Worm (Caenorhabditis elegans) whole organism, early embryonic: Measurements from ENCODE around the gene Y60A3A.24.
"Not testable (repeated sequence)": the region's sequence is repeated elsewhere in the genome, so short reads cannot be mapped to it uniquely, and the experiment has no call there.

Experiments
- aly-1 ChIP-seq: sonication (generic microtip); optimal IDR thresholded peaks from 2 replicates; lab custom pipeline; 2016; ENCODE audit warnings: missing genetic modification characterization, missing compliant biosample characterization
- ama-1 ChIP-seq: fragments of 150-350 bp; optimal IDR thresholded peaks from 2 replicates; lab custom pipeline; 2014
- ets-7 ChIP-seq: sonication (generic microtip); optimal IDR thresholded peaks from 2 replicates; lab custom pipeline; 2016; ENCODE audit warnings: missing genotype, missing genetic modification characterization, missing compliant biosample characterization
- flt-1 ChIP-seq: fragments of 200-800 bp; sonication (Bioruptor generic); IDR thresholded peaks from 2 replicates; pipeline ENCODE4 v1.3.6; 2022; ENCODE audit warnings: missing genetic modification characterization, missing compliant biosample characterization
- hmbx-1 ChIP-seq: sonication (generic microtip); optimal IDR thresholded peaks from 2 replicates; lab custom pipeline; 2016; ENCODE audit warnings: mild to moderate bottlenecking, missing genetic modification characterization, missing compliant biosample characterization
- sea-1 ChIP-seq: fragments of 200-800 bp; sonication (Bioruptor generic); conservative IDR thresholded peaks from 2 replicates; pipeline ENCODE4 v1.3.6; 2022; ENCODE audit warnings: missing genetic modification characterization, missing compliant biosample characterization
- tbx-37 ChIP-seq: fragments of 200-800 bp; sonication (Bioruptor generic); conservative IDR thresholded peaks from 2 replicates; pipeline ENCODE4 v1.3.6; 2022; ENCODE audit warnings: missing genetic modification reagents, missing genetic modification characterization, missing compliant biosample characterization

DNA sequence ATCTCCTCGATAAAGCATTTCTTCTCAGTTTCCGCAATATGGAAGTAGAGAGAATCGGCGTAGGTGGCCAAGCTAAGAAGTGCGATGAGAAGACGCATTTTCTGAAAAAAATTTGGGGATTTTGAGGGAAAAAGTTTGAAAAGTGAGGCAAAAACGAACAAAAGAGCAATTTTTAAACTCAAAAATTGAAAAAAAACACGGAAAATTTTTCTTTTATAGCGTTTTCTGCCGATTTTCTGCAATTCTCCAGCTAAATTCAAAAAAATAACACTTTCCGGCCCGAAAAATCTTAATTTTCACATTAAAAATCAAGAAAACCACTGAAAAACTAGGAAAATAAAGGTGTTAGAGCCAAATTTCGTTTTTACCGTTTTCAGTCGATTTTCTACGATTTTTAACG is 32.7 kb downstream of the Y60A3A.24 start, which contains the start of gene tmed-4:
- TF ChIP-seq hmbx-1 (tag; lab: Kevin White, UChicago); flt-1 (GFP tag; lab: Robert Waterston, UW); ama-1 (lab: Kevin White, UChicago); tbx-37 (GFP tag; lab: Robert Waterston, UW); aly-1 (tag; lab: Kevin White, UChicago); sea-1 (GFP tag; lab: Robert Waterston, UW); ets-7 (tag; lab: Kevin White, UChicago): not testable (repeated sequence)
